Fruit fly (Drosophila melanogaster) whole organism, adult: ENCODE measurements around the gene Ugt37E1.

ENCODE experiments used
- CG11617 ChIP-seq: fragments of 200-800 bp; sonication (Bioruptor generic); optimal IDR thresholded peaks from 2 replicates; lab custom pipeline; 2017; ENCODE audit warnings: mild to moderate bottlenecking, missing biosample characterization, missing genetic modification reagents, missing genetic modification characterization
- CG33017 ChIP-seq: fragments of 200-800 bp; sonication (Bioruptor generic); optimal IDR thresholded peaks from 2 replicates; lab custom pipeline; 2018; ENCODE audit warnings: missing biosample characterization, mild to moderate bottlenecking, missing genetic modification characterization, moderate library complexity
- bab1 ChIP-seq: fragments of 200-800 bp; sonication (Bioruptor generic); optimal IDR thresholded peaks from 3 replicates; lab custom pipeline; 2019; ENCODE audit warnings: missing biosample characterization, mild to moderate bottlenecking, missing genetic modification characterization, moderate library complexity
- cic ChIP-seq: fragments of 200-800 bp; sonication (Bioruptor generic); optimal IDR thresholded peaks from 2 replicates; lab custom pipeline; 2017; ENCODE audit warnings: missing biosample characterization, mild to moderate bottlenecking, missing genetic modification characterization, moderate library complexity
- cnc ChIP-seq, 2 experiments: fragments of >200 bp; optimal IDR thresholded peaks; 2 replicates each; lab custom pipeline; 2017
- kay ChIP-seq: fragments of 200-800 bp; sonication (Bioruptor generic); peaks from one replicate; lab custom pipeline; 2016; ENCODE audit warnings: missing biosample characterization, missing genetic modification characterization, borderline replicate concordance
- tj ChIP-seq: fragments of 200-800 bp; sonication (Bioruptor generic); optimal IDR thresholded peaks from 3 replicates; lab custom pipeline; 2017; ENCODE audit warnings: missing biosample characterization, mild to moderate bottlenecking, missing genetic modification characterization, moderate library complexity

- TF ChIP-seq cic (GFP tag; lab: Kevin White, UChicago), result peak; percentile 78
- TF ChIP-seq CG33017, result peak; percentile 82
- peak; percentile 92 for TF ChIP-seq kay (GFP tag; lab: Kevin White, UChicago)
- TF ChIP-seq tj (GFP tag; lab: Kevin White, UChicago), result no peak
- TF ChIP-seq CG11617 (GFP tag; lab: Kevin White, UChicago), result peak; percentile 54
- TF ChIP-seq cnc (optimal IDR thresholded peaks at IDR 0.05; lab: Kevin White, UChicago), result no peak
- TF ChIP-seq bab1 (GFP tag; lab: Kevin White, UChicago), result peak; percentile 23
These were observed 23.3 kb downstream of the Ugt37E1 start for dm6 chr2L:16819714-16820113.
